Worm (Caenorhabditis elegans) whole organism, midembryonic: ENCODE data around the gene yars-2.

Source experiments
- flt-1 ChIP-seq: fragments of 200-800 bp; sonication (Bioruptor generic); IDR thresholded peaks from 2 replicates; pipeline ENCODE4 v1.3.6; 2022; ENCODE audit warnings: missing genetic modification characterization, missing compliant biosample characterization
- med-1 ChIP-seq: sonication (generic microtip); optimal IDR thresholded peaks from 2 replicates; lab custom pipeline; 2017; ENCODE audit warnings: missing genetic modification characterization, mild to moderate bottlenecking, missing compliant biosample characterization, antibody characterized with exemption, missing genetic modification reagents; ENCODE audit not compliant: insufficient read depth
- ref-1 ChIP-seq: fragments of 200-800 bp; sonication (Bioruptor generic); conservative IDR thresholded peaks from 2 replicates; pipeline ENCODE4 v1.3.6; 2022; ENCODE audit warnings: missing genetic modification reagents, missing genetic modification characterization, missing compliant biosample characterization
- tab-1 ChIP-seq: fragments of 200-800 bp; sonication (Bioruptor generic); IDR thresholded peaks from 2 replicates; pipeline ENCODE4 v1.3.6; 2022; ENCODE audit warnings: missing genetic modification characterization, missing compliant biosample characterization
- ztf-23 ChIP-seq: fragments of 200-800 bp; sonication (Bioruptor generic); IDR thresholded peaks from 2 replicates; pipeline ENCODE4 v1.3.6; 2022; ENCODE audit warnings: missing genetic modification reagents, missing genetic modification characterization, missing compliant biosample characterization
- ztf-29 ChIP-seq: fragments of 200-800 bp; sonication (Bioruptor generic); IDR thresholded peaks from 2 replicates; pipeline ENCODE4 v1.3.6; 2022; ENCODE audit warnings: missing genetic modification reagents, missing genetic modification characterization, missing compliant biosample characterization

DNA sequence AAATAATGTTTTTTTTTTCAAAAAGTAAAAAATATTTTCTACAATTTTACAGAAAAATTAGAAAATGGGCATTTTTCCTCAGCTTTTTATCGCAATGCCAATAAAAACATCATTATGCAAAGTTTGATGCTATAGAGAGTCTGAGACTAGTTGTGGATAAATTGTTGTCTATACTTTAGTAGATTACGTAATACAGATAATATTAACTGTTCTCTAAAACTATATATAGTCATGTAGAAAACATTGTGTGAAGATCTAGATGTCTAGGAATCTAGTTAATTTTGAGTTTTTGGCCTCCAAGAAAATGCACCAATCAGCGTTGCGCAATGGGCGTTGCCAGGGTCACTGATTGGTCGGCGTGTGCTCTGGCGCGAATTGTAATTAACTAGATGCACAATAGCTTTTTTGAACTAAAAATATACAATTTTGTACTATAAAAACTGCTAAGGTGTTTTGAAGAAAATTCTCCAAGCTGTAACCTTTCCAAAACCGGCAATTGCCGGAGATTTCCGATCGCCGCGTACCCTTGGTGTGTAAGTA, 26.1 kb downstream of the yars-2 start:
- no peak for TF ChIP-seq tab-1 (GFP tag; lab: Robert Waterston, UW)
- TF ChIP-seq ztf-29 = no peak
- TF ChIP-seq ref-1 = no peak
- TF ChIP-seq ztf-23 (GFP tag; lab: Robert Waterston, UW) = no peak
- no peak for TF ChIP-seq med-1 (GFP tag; lab: Kevin White, UChicago)
- no peak for TF ChIP-seq flt-1 (GFP tag; lab: Robert Waterston, UW)
